Worm (Caenorhabditis elegans): Measurements from ENCODE around the gene vha-3.

- TF ChIP-seq nhr-28 (tag; optimal IDR thresholded peaks at IDR 0.05) (no peak), snpc-4 (tag; optimal IDR thresholded peaks at IDR 0.05) (no peak), lsy-2 (tag; optimal IDR thresholded peaks at IDR 0.05) (no peak), cnd-1 (tag; optimal IDR thresholded peaks at IDR 0.05) (no peak), unc-39 (tag; optimal IDR thresholded peaks at IDR 0.05) (no peak), nhr-237 (tag; optimal IDR thresholded peaks at IDR 0.05) (no peak), ztf-11 (tag; optimal IDR thresholded peaks at IDR 0.05) (no peak), M03D4.4 (tag; optimal IDR thresholded peaks at IDR 0.05) (no peak), elt-1 (tag; optimal IDR thresholded peaks at IDR 0.05; ENCODE audit: borderline replicate concordance, insufficient read depth) (no peak), elt-3 (tag; optimal IDR thresholded peaks at IDR 0.05) (no peak), unc-62 (GFP tag; optimal IDR thresholded peaks at IDR 0.05) (no peak), hlh-1 (tag; optimal IDR thresholded peaks at IDR 0.05) (no peak), nhr-76 (tag; optimal IDR thresholded peaks at IDR 0.05) (no peak), bed-3 (GFP tag; optimal IDR thresholded peaks at IDR 0.05) (no peak)
These were observed 31.2 kb downstream of the vha-3 start for ce11 chrIV:2284462-2285047.
